Comparison of ENCODE assay signal across 4 worm cellular contexts in the genomic region with DNA sequence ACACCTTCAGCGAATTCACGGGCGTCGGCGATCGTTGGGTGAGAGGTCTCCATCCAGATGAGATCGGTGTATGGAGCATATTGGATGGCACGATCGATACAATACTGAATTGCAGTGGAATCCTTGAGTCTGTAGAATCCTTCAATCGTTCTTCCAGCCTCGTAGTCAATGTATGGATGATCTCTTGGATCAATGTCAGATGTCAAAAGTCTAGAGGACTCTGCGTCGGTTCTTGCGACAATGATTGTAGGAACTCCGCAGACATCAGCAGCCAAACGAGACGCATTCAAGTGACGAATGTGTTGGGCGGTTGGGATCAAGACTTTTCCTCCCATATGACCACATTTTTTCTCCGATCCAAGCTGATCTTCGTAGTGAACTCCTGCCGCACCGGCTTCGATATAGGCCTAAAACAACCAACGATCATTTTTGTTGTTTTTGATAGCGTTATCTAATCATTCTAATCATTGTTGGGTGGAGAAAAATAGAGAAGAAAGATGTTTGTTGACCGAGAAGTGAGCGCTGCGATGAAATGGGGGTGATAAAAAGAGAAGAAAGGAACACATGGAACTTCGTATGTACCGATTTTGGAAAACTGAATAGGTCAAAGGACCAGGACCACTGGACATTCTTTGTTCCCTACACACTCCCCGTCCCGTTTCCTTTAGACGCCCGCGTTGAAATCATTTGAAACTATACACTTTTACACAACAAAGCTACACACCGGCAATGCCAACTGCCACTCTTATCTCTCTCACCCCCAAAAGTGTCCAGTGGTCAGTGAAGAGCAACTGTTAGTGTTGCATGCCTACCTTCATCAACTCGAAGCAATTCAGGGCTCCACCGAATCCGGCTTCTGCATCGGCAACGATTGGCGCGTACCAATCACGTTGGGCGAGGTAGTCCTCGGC.
TF ChIP-seq lines count a peak whose summit lies in the region.

No protein-coding gene starts in this region.

TF ChIP-seq in whole organism, L1 larva, 84 proteins besides CTCF, POLR2A, EP300 and RAD21 (continued from another document):
- TF ChIP-seq elt-3 (tag; optimal IDR thresholded peaks at IDR 0.05; lab: Kevin White, UChicago) (peak in 4 of 6 experiments; percentile 14 to 71 (median 27)), pqm-1 (tag; optimal IDR thresholded peaks at IDR 0.05; lab: Kevin White, UChicago) (no peak), F16B12.6 (tag; optimal IDR thresholded peaks at IDR 0.05; lab: Kevin White, UChicago) (no peak), hlh-17 (GFP tag; optimal IDR thresholded peaks at IDR 0.05; lab: Kevin White, UChicago; ENCODE audit: borderline replicate concordance) (no peak), fkh-4 (tag; optimal IDR thresholded peaks at IDR 0.05; lab: Kevin White, UChicago; ENCODE audit: borderline replicate concordance) (no peak), unc-86 (tag; optimal IDR thresholded peaks at IDR 0.05; lab: Kevin White, UChicago) (no peak), nhr-84 (tag; optimal IDR thresholded peaks at IDR 0.05; lab: Kevin White, UChicago) (peak; percentile 53), nhr-237 (tag; optimal IDR thresholded peaks at IDR 0.05; lab: Kevin White, UChicago) (no peak), nhr-77 (tag; optimal IDR thresholded peaks at IDR 0.05; lab: Kevin White, UChicago) (no peak), nhr-71 (tag; optimal IDR thresholded peaks at IDR 0.05; lab: Kevin White, UChicago) (peak; percentile 50), C34B4.2 (tag; optimal IDR thresholded peaks at IDR 0.05; lab: Kevin White, UChicago) (no peak), ama-1 (optimal IDR thresholded peaks at IDR 0.05; lab: Kevin White, UChicago) (peak; percentile 79), nhr-19 (GFP tag; conservative IDR thresholded peaks at IDR 0.05; lab: Robert Waterston, UW) (peak; percentile 7), grh-1 (GFP tag; IDR thresholded peaks at IDR 0.05; lab: Robert Waterston, UW) (no peak), dpl-1 (GFP tag; optimal IDR thresholded peaks at IDR 0.05; lab: Kevin White, UChicago) (no peak), tbx-2 (tag; optimal IDR thresholded peaks at IDR 0.05; lab: Kevin White, UChicago) (no peak), snpc-4 (tag; optimal IDR thresholded peaks at IDR 0.05; lab: Kevin White, UChicago) (no peak), ets-5 (GFP tag; IDR thresholded peaks at IDR 0.05; lab: Robert Waterston, UW) (no peak), elt-2 (tag; optimal IDR thresholded peaks at IDR 0.05; lab: Kevin White, UChicago) (peak; percentile 17), rnt-1 (tag; optimal IDR thresholded peaks at IDR 0.05; lab: Kevin White, UChicago) (peak; percentile 64), efl-1 (optimal IDR thresholded peaks at IDR 0.05; lab: Kevin White, UChicago) (no peak), efl-1 (GFP tag; optimal IDR thresholded peaks at IDR 0.05 in 1 of 2; lab: Kevin White, UChicago) (peak in 1 of 2 experiments; percentile 92), unc-130 (tag; optimal IDR thresholded peaks at IDR 0.05; lab: Kevin White, UChicago) (peak; percentile 10), snu-23 (GFP tag; optimal IDR thresholded peaks at IDR 0.05; lab: Kevin White, UChicago) (peak; percentile 22), fkh-8 (tag; optimal IDR thresholded peaks at IDR 0.05; lab: Kevin White, UChicago) (no peak), lin-14 (GFP tag; optimal IDR thresholded peaks at IDR 0.05; lab: Kevin White, UChicago) (peak; percentile 31), pax-3 (tag; optimal IDR thresholded peaks at IDR 0.05; lab: Kevin White, UChicago) (peak; percentile 22), ztf-4 (tag; optimal IDR thresholded peaks at IDR 0.05; lab: Kevin White, UChicago) (peak; percentile 21)

TF ChIP-seq in whole organism, L2 larva, 48 proteins besides CTCF, POLR2A, EP300 and RAD21 (continued from another document and continues in another):
- TF ChIP-seq ztf-11 (tag; optimal IDR thresholded peaks at IDR 0.05; lab: Kevin White, UChicago) (no peak), egl-27 (tag; optimal IDR thresholded peaks at IDR 0.05; lab: Kevin White, UChicago) (no peak), nhr-21 (tag; optimal IDR thresholded peaks at IDR 0.05; lab: Kevin White, UChicago) (peak; percentile 41), nhr-237 (tag; optimal IDR thresholded peaks at IDR 0.05; lab: Kevin White, UChicago) (no peak), fos-1 (tag; optimal IDR thresholded peaks at IDR 0.05; lab: Kevin White, UChicago) (peak; percentile 1), crh-2 (tag; optimal IDR thresholded peaks at IDR 0.05; lab: Kevin White, UChicago) (peak; percentile 24), ZK546.5 (tag; optimal IDR thresholded peaks at IDR 0.05; lab: Kevin White, UChicago) (no peak), C34F6.9 (tag; optimal IDR thresholded peaks at IDR 0.05; lab: Kevin White, UChicago) (no peak), ceh-82 (tag; optimal IDR thresholded peaks at IDR 0.05; lab: Kevin White, UChicago) (no peak), ztf-1 (GFP tag; conservative IDR thresholded peaks at IDR 0.05; lab: Robert Waterston, UW) (no peak), sma-3 (GFP tag; optimal IDR thresholded peaks at IDR 0.05; lab: Kevin White, UChicago) (no peak), zag-1 (tag; optimal IDR thresholded peaks at IDR 0.05; lab: Kevin White, UChicago) (no peak), lin-13 (GFP tag; optimal IDR thresholded peaks at IDR 0.05; lab: Kevin White, UChicago) (peak; percentile 48), alr-1 (tag; optimal IDR thresholded peaks at IDR 0.05; lab: Kevin White, UChicago) (no peak), lin-39 (tag; optimal IDR thresholded peaks at IDR 0.05; lab: Kevin White, UChicago) (no peak), unc-55 (GFP tag; optimal IDR thresholded peaks at IDR 0.05; lab: Kevin White, UChicago) (no peak), elt-3 (tag; optimal IDR thresholded peaks at IDR 0.05; lab: Kevin White, UChicago) (no peak), unc-62 (GFP tag; optimal IDR thresholded peaks at IDR 0.05; lab: Kevin White, UChicago) (no peak), sma-9 (GFP tag; optimal IDR thresholded peaks at IDR 0.05; lab: Kevin White, UChicago) (peak; percentile 20), sma-9 (tag; optimal IDR thresholded peaks at IDR 0.05; lab: Kevin White, UChicago) (no peak), dmd-4 (tag; optimal IDR thresholded peaks at IDR 0.05; lab: Kevin White, UChicago) (no peak), nhr-129 (tag; optimal IDR thresholded peaks at IDR 0.05; lab: Kevin White, UChicago) (peak; percentile 19), nhr-23 (tag; optimal IDR thresholded peaks at IDR 0.05; lab: Kevin White, UChicago) (no peak), unc-39 (tag; optimal IDR thresholded peaks at IDR 0.05; lab: Kevin White, UChicago) (no peak), elt-1 (tag; optimal IDR thresholded peaks at IDR 0.05; lab: Kevin White, UChicago) (no peak), skn-1 (tag; optimal IDR thresholded peaks at IDR 0.05; lab: Kevin White, UChicago) (no peak), nhr-25 (tag; optimal IDR thresholded peaks at IDR 0.05; lab: Kevin White, UChicago) (no peak), lsy-2 (tag; optimal IDR thresholded peaks at IDR 0.05; lab: Kevin White, UChicago) (peak in 1 of 2 experiments; percentile 23), ztf-4 (tag; optimal IDR thresholded peaks at IDR 0.05; lab: Kevin White, UChicago) (no peak), nhr-12 (tag; optimal IDR thresholded peaks at IDR 0.05; lab: Kevin White, UChicago) (no peak), mbf-1 (tag; optimal IDR thresholded peaks at IDR 0.05; lab: Kevin White, UChicago) (no peak), snpc-4 (tag; optimal IDR thresholded peaks at IDR 0.05; lab: Kevin White, UChicago) (no peak), Y55F3AM.14 (GFP tag; optimal IDR thresholded peaks at IDR 0.05; lab: Kevin White, UChicago) (no peak), sem-4 (tag; optimal IDR thresholded peaks at IDR 0.05; lab: Kevin White, UChicago) (no peak)

TF ChIP-seq in whole organism, L4 larva, 104 proteins besides CTCF, POLR2A, EP300 and RAD21 (continued from another document and continues in another):
- TF ChIP-seq ztf-7 (tag; optimal IDR thresholded peaks at IDR 0.05; lab: Kevin White, UChicago), result no peak
- no peak for TF ChIP-seq Y5F2A.4 (GFP tag; optimal IDR thresholded peaks at IDR 0.05; lab: Kevin White, UChicago)
- no peak for TF ChIP-seq nhr-11 (tag; optimal IDR thresholded peaks at IDR 0.05; lab: Kevin White, UChicago)
- peak; percentile 97 for TF ChIP-seq aha-1 (tag; lab: Kevin White, UChicago)
- TF ChIP-seq nhr-111 (GFP tag; optimal IDR thresholded peaks at IDR 0.05; lab: Kevin White, UChicago), result no peak
- TF ChIP-seq Y75B8A.6 (GFP tag; IDR thresholded peaks at IDR 0.05; lab: Robert Waterston, UW), result no peak
- no peak for TF ChIP-seq spr-1 (tag; optimal IDR thresholded peaks at IDR 0.05; lab: Kevin White, UChicago)
- TF ChIP-seq arid-1 (GFP tag; conservative IDR thresholded peaks at IDR 0.05; lab: Robert Waterston, UW), result no peak
- no peak for TF ChIP-seq ztf-11 (tag; optimal IDR thresholded peaks at IDR 0.05; lab: Kevin White, UChicago)
- no peak for TF ChIP-seq vab-7 (GFP tag; IDR thresholded peaks at IDR 0.05; lab: Robert Waterston, UW)
- no peak for TF ChIP-seq nhr-76 (tag; optimal IDR thresholded peaks at IDR 0.05; lab: Kevin White, UChicago)
- TF ChIP-seq daf-19 (GFP tag; conservative IDR thresholded peaks at IDR 0.05; lab: Robert Waterston, UW), result 0 out of 2 replicates have a peak, but pooled peaks have one; percentile 38
- no peak for TF ChIP-seq R02D3.7 (tag; optimal IDR thresholded peaks at IDR 0.05; lab: Kevin White, UChicago)
- TF ChIP-seq lin-15B (tag; optimal IDR thresholded peaks at IDR 0.05; lab: Kevin White, UChicago), result no peak
- TF ChIP-seq gei-8 (GFP tag; optimal IDR thresholded peaks at IDR 0.05; lab: Kevin White, UChicago), result no peak
- TF ChIP-seq nhr-6 (tag; optimal IDR thresholded peaks at IDR 0.05; lab: Kevin White, UChicago), result no peak
- no peak for TF ChIP-seq hif-1 (tag; optimal IDR thresholded peaks at IDR 0.05; lab: Kevin White, UChicago)
- TF ChIP-seq hlh-30 (tag; optimal IDR thresholded peaks at IDR 0.05; lab: Kevin White, UChicago; ENCODE audit: insufficient read depth), result no peak
- no peak for TF ChIP-seq F37D6.2 (tag; optimal IDR thresholded peaks at IDR 0.05; lab: Kevin White, UChicago)
- TF ChIP-seq ZK546.5 (tag; optimal IDR thresholded peaks at IDR 0.05; lab: Kevin White, UChicago), result no peak
- no peak for TF ChIP-seq hmg-1.1 (GFP tag; IDR thresholded peaks at IDR 0.05; lab: Robert Waterston, UW)
- 0 out of 2 replicates have a peak, but pooled peaks have one; percentile 8 for TF ChIP-seq lim-7 (GFP tag; IDR thresholded peaks at IDR 0.05; lab: Robert Waterston, UW)
- TF ChIP-seq sdz-12 (GFP tag; optimal IDR thresholded peaks at IDR 0.05; lab: Kevin White, UChicago), result no peak
- no peak for TF ChIP-seq lin-13 (GFP tag; optimal IDR thresholded peaks at IDR 0.05; lab: Kevin White, UChicago)
- no peak for TF ChIP-seq zip-11 (GFP tag; IDR thresholded peaks at IDR 0.05; lab: Robert Waterston, UW)
- TF ChIP-seq pha-4 (GFP tag; IDR thresholded peaks at IDR 0.05; lab: Robert Waterston, UW), result peak; percentile 18; the same call in 1 of the 2 replicates
- no peak for TF ChIP-seq pha-4 (tag; optimal IDR thresholded peaks at IDR 0.05; lab: Kevin White, UChicago)
- no peak for TF ChIP-seq egl-27 (tag; optimal IDR thresholded peaks at IDR 0.05; lab: Kevin White, UChicago)
- TF ChIP-seq tag-97 (GFP tag; IDR thresholded peaks at IDR 0.05; lab: Robert Waterston, UW), result no peak
- peak; percentile 26 for TF ChIP-seq nhr-28 (tag; optimal IDR thresholded peaks at IDR 0.05; lab: Kevin White, UChicago)
- no peak; the same call in 1 of the 2 replicates for TF ChIP-seq ctbp-1 (GFP tag; IDR thresholded peaks at IDR 0.05; lab: Robert Waterston, UW)
- TF ChIP-seq unc-130 (GFP tag; optimal IDR thresholded peaks at IDR 0.05; lab: Kevin White, UChicago), result no peak
- TF ChIP-seq ceh-44 (GFP tag; IDR thresholded peaks at IDR 0.05; lab: Robert Waterston, UW), result no peak
- TF ChIP-seq nhr-237 (tag; optimal IDR thresholded peaks at IDR 0.05; lab: Kevin White, UChicago), result no peak
- TF ChIP-seq dve-1 (tag; optimal IDR thresholded peaks at IDR 0.05; lab: Kevin White, UChicago; ENCODE audit: insufficient read depth), result peak; percentile 43

TF ChIP-seq in whole organism, young adult, 124 proteins besides CTCF, POLR2A, EP300 and RAD21 (continued from another document and continues in another):
- TF ChIP-seq mes-4 (tag; optimal IDR thresholded peaks at IDR 0.05; lab: Kevin White, UChicago) (no peak), dpl-1 (GFP tag; optimal IDR thresholded peaks at IDR 0.05; lab: Kevin White, UChicago) (no peak), efl-1 (GFP tag; optimal IDR thresholded peaks at IDR 0.05; lab: Kevin White, UChicago) (no peak), F57C9.4 (tag; optimal IDR thresholded peaks at IDR 0.05; lab: Kevin White, UChicago) (no peak), cebp-2 (GFP tag; IDR thresholded peaks at IDR 0.05; lab: Robert Waterston, UW) (no peak), ztf-6 (GFP tag; IDR thresholded peaks at IDR 0.05; lab: Robert Waterston, UW) (no peak), F37B4.10 (GFP tag; IDR thresholded peaks at IDR 0.05; lab: Robert Waterston, UW) (no peak), ztf-28 (GFP tag; IDR thresholded peaks at IDR 0.05; lab: Robert Waterston, UW) (0 out of 2 replicates have a peak, but pooled peaks have one; percentile 10), madf-8 (GFP tag; conservative IDR thresholded peaks at IDR 0.05; lab: Robert Waterston, UW) (no peak), tbx-9 (tag; optimal IDR thresholded peaks at IDR 0.05; lab: Kevin White, UChicago; ENCODE audit: borderline replicate concordance) (no peak), snpc-1.1 (tag; optimal IDR thresholded peaks at IDR 0.05; lab: Kevin White, UChicago; ENCODE audit: insufficient read depth) (no peak), hmg-20 (GFP tag; IDR thresholded peaks at IDR 0.05; lab: Robert Waterston, UW) (no peak; the same call in 1 of the 2 replicates), somi-1 (GFP tag; optimal IDR thresholded peaks at IDR 0.05; lab: Kevin White, UChicago) (no peak), F55B11.4 (tag; optimal IDR thresholded peaks at IDR 0.05; lab: Kevin White, UChicago; ENCODE audit: borderline replicate concordance, insufficient read depth) (no peak), chd-7 (tag; optimal IDR thresholded peaks at IDR 0.05; lab: Kevin White, UChicago) (no peak), attf-3 (GFP tag; conservative IDR thresholded peaks at IDR 0.05; lab: Robert Waterston, UW) (no peak; the same call in 1 of the 2 replicates), B0035.1 (tag; optimal IDR thresholded peaks at IDR 0.05; lab: Kevin White, UChicago) (no peak), egl-44 (GFP tag; IDR thresholded peaks at IDR 0.05; lab: Robert Waterston, UW) (no peak), Y53G8AR.9 (GFP tag; conservative IDR thresholded peaks at IDR 0.05; lab: Robert Waterston, UW) (peak; percentile 35; the same call in 1 of the 2 replicates), aptf-3 (GFP tag; IDR thresholded peaks at IDR 0.05; lab: Robert Waterston, UW) (no peak), snpc-1.3 (tag; optimal IDR thresholded peaks at IDR 0.05; lab: Kevin White, UChicago; ENCODE audit: insufficient read depth) (no peak), nhr-120 (GFP tag; IDR thresholded peaks at IDR 0.05; lab: Robert Waterston, UW) (0 out of 2 replicates have a peak, but pooled peaks have one; percentile 56), B0019.2 (GFP tag; conservative IDR thresholded peaks at IDR 0.05; lab: Robert Waterston, UW) (no peak), hsf-1 (GFP tag; IDR thresholded peaks at IDR 0.05; lab: Robert Waterston, UW) (no peak), hlh-12 (tag; optimal IDR thresholded peaks at IDR 0.05; lab: Kevin White, UChicago) (no peak), Y67H2A.10 (GFP tag; conservative IDR thresholded peaks at IDR 0.05; lab: Robert Waterston, UW) (no peak), hmg-1.2 (GFP tag; IDR thresholded peaks at IDR 0.05; lab: Robert Waterston, UW) (no peak), tbp1 (GFP tag; optimal IDR thresholded peaks at IDR 0.05; lab: Kevin White, UChicago) (no peak), bed-1 (GFP tag; IDR thresholded peaks at IDR 0.05; lab: Robert Waterston, UW) (no peak), Y53F4B.3 (GFP tag; IDR thresholded peaks at IDR 0.05; lab: Robert Waterston, UW) (no peak), nhr-179 (tag; optimal IDR thresholded peaks at IDR 0.05; lab: Kevin White, UChicago) (no peak), mel-28 (tag; optimal IDR thresholded peaks at IDR 0.05; lab: Kevin White, UChicago; ENCODE audit: borderline replicate concordance) (no peak), cebp-1 (GFP tag; IDR thresholded peaks at IDR 0.05; lab: Robert Waterston, UW) (no peak; the same call in 1 of the 2 replicates), cebp-1 (tag; optimal IDR thresholded peaks at IDR 0.05; lab: Kevin White, UChicago) (no peak), attf-5 (GFP tag; optimal IDR thresholded peaks at IDR 0.05; lab: Kevin White, UChicago) (no peak), lir-1 (GFP tag; conservative IDR thresholded peaks at IDR 0.05; lab: Robert Waterston, UW) (no peak), aptf-2 (GFP tag; conservative IDR thresholded peaks at IDR 0.05; lab: Robert Waterston, UW) (no peak), madf-6 (GFP tag; IDR thresholded peaks at IDR 0.05; lab: Robert Waterston, UW) (no peak), dpff-1 (tag; optimal IDR thresholded peaks at IDR 0.05; lab: Kevin White, UChicago) (no peak)
